Worm (Caenorhabditis elegans) whole organism, L4/young adult: Measurements from ENCODE around the gene cyn-11.

Source experiments
- W03F9.2 ChIP-seq: fragments of 150-350 bp; optimal IDR thresholded peaks from 2 replicates; lab custom pipeline; 2014; ENCODE audit warnings: missing biosample characterization, missing genetic modification characterization
- dao-5 ChIP-seq: sonication (generic microtip); optimal IDR thresholded peaks from 2 replicates; lab custom pipeline; 2016; ENCODE audit warnings: missing genotype, missing genetic modification characterization, moderate library complexity, missing compliant biosample characterization
- him-1 ChIP-seq: sonication (generic microtip); optimal IDR thresholded peaks from 2 replicates; lab custom pipeline; 2016; ENCODE audit warnings: missing genotype, missing genetic modification reagents, missing genetic modification characterization, missing compliant biosample characterization

The cyn-11 gene

ce11 chrII:8747246-8747938, 31.3 kb upstream of the cyn-11 start:
- TF ChIP-seq him-1 (peak; percentile 2), W03F9.2 (tag; lab: Kevin White, UChicago) (no peak), dao-5 (tag; lab: Kevin White, UChicago) (no peak)

ce11 chrII:8746298-8746775, 30.3 kb upstream of the cyn-11 start:
- no peak for TF ChIP-seq dao-5 (tag; lab: Kevin White, UChicago)

- TF ChIP-seq him-1 (no peak), dao-5 (tag; lab: Kevin White, UChicago) (no peak), W03F9.2 (tag; lab: Kevin White, UChicago) (no peak)
Measured at ce11 chrII:8745449-8746297, 29.6 kb upstream of the cyn-11 start.

- TF ChIP-seq W03F9.2 (tag; lab: Kevin White, UChicago) = no peak
- no peak for TF ChIP-seq dao-5 (tag; lab: Kevin White, UChicago)
Measured at ce11 chrII:8744555-8745448, 28.7 kb upstream of the cyn-11 start.

- TF ChIP-seq W03F9.2 (tag; lab: Kevin White, UChicago) (no peak), him-1 (no peak), dao-5 (tag; lab: Kevin White, UChicago) (no peak)
Measured at ce11 chrII:8743379-8744173, 27.5 kb upstream of the cyn-11 start, which contains the start of gene mak-1. Gene mak-1 (plus strand): TSS chrII:8744071.

ce11 chrII:8742972-8743371, 26.9 kb upstream of the cyn-11 start:
- TF ChIP-seq dao-5 (tag; lab: Kevin White, UChicago) = no peak
- no peak for TF ChIP-seq him-1
- TF ChIP-seq W03F9.2 (tag; lab: Kevin White, UChicago) = no peak

- no peak for TF ChIP-seq him-1
- no peak for TF ChIP-seq W03F9.2 (tag; lab: Kevin White, UChicago)
- TF ChIP-seq dao-5 (tag; lab: Kevin White, UChicago) = no peak
Measured at ce11 chrII:8742006-8742847, 26.1 kb upstream of the cyn-11 start.

ce11 chrII:8741277-8741676, 25.2 kb upstream of the cyn-11 start:
- TF ChIP-seq him-1 (no peak), dao-5 (tag; lab: Kevin White, UChicago) (no peak), W03F9.2 (tag; lab: Kevin White, UChicago) (no peak)

- TF ChIP-seq W03F9.2 (tag; lab: Kevin White, UChicago) (no peak), dao-5 (tag; lab: Kevin White, UChicago) (no peak), him-1 (no peak)
Measured at ce11 chrII:8740326-8740949, 24.4 kb upstream of the cyn-11 start.

ce11 chrII:8738955-8739354, 22.9 kb upstream of the cyn-11 start:
- no peak for TF ChIP-seq W03F9.2 (tag; lab: Kevin White, UChicago)

- TF ChIP-seq dao-5 (tag; lab: Kevin White, UChicago) (no peak), W03F9.2 (tag; lab: Kevin White, UChicago) (no peak), him-1 (no peak)
Measured at ce11 chrII:8738244-8738643, 22.2 kb upstream of the cyn-11 start.

ce11 chrII:8737456-8737855, 21.4 kb upstream of the cyn-11 start, which contains the start of gene idpb-4:
Gene idpb-4 (minus strand): TSS chrII:8737556.
- TF ChIP-seq him-1 (no peak), W03F9.2 (tag; lab: Kevin White, UChicago) (no peak)
